Worm (Caenorhabditis elegans): ENCODE data around the gene T25B2.3.

ce11 chrX:6138243-6138642 is 37.7 kb upstream of the T25B2.3 start, which contains the start of gene Y72A10A.1:
- TF ChIP-seq ceh-16 (tag; optimal IDR thresholded peaks at IDR 0.05) (no peak), jun-1 (tag; optimal IDR thresholded peaks at IDR 0.05) (no peak), ZK546.5 (tag; optimal IDR thresholded peaks at IDR 0.05) (no peak), lin-39 (tag; optimal IDR thresholded peaks at IDR 0.05) (no peak), nhr-77 (tag; optimal IDR thresholded peaks at IDR 0.05) (no peak), nhr-11 (tag; optimal IDR thresholded peaks at IDR 0.05) (no peak), aly-2 (tag; optimal IDR thresholded peaks at IDR 0.05) (no peak), nhr-237 (tag; optimal IDR thresholded peaks at IDR 0.05) (no peak), ceh-82 (tag; optimal IDR thresholded peaks at IDR 0.05) (no peak), unc-39 (tag; optimal IDR thresholded peaks at IDR 0.05) (no peak)
